Worm (Caenorhabditis elegans): Measurements from ENCODE around the gene F13B12.7.

Gene F13B12.7

ce11 chrIV:10481695-10482094 lies 38.1 kb downstream of the F13B12.7 start, which contains the start of gene egl-21:
TSS of gene egl-21 (minus strand) at chrIV:10481844.
- TF ChIP-seq tbx-2 (tag; optimal IDR thresholded peaks at IDR 0.05) (peak; percentile 63), irx-1 (tag; optimal IDR thresholded peaks at IDR 0.05) (no peak), aha-1 (tag; optimal IDR thresholded peaks at IDR 0.05) (no peak), ets-5 (GFP tag; IDR thresholded peaks at IDR 0.05) (no peak), unc-86 (tag; optimal IDR thresholded peaks at IDR 0.05) (peak; percentile 82), hlh-4 (tag; optimal IDR thresholded peaks at IDR 0.05) (no peak), elt-3 (tag; optimal IDR thresholded peaks at IDR 0.05) (no peak), snpc-4 (tag; optimal IDR thresholded peaks at IDR 0.05) (peak; percentile 10), sup-37 (GFP tag; optimal IDR thresholded peaks at IDR 0.05) (no peak), mef-2 (tag; optimal IDR thresholded peaks at IDR 0.05) (peak; percentile 59), C34B4.2 (tag; optimal IDR thresholded peaks at IDR 0.05) (no peak), lin-35 (GFP tag; optimal IDR thresholded peaks at IDR 0.05) (peak in 1 of 2 experiments; percentile 53), lir-3 (tag; optimal IDR thresholded peaks at IDR 0.05; ENCODE audit: poor library complexity) (peak; percentile 42), ceh-8 (GFP tag; optimal IDR thresholded peaks at IDR 0.05) (peak; percentile 0), nhr-11 (tag; optimal IDR thresholded peaks at IDR 0.05) (peak; percentile 38), rnt-1 (tag; optimal IDR thresholded peaks at IDR 0.05) (peak; percentile 12), ztf-11 (tag; optimal IDR thresholded peaks at IDR 0.05) (peak in 1 of 2 experiments; percentile 18), fos-1 (tag; optimal IDR thresholded peaks at IDR 0.05) (peak; percentile 14), ceh-82 (tag; optimal IDR thresholded peaks at IDR 0.05) (peak; percentile 35 to 65 (median 52)), elt-2 (tag; optimal IDR thresholded peaks at IDR 0.05) (no peak), nhr-77 (tag; optimal IDR thresholded peaks at IDR 0.05) (no peak), C04F5.9 (tag; optimal IDR thresholded peaks at IDR 0.05) (no peak), nhr-84 (tag; optimal IDR thresholded peaks at IDR 0.05) (no peak), nhr-71 (tag; optimal IDR thresholded peaks at IDR 0.05) (peak; percentile 83), tlp-1 (tag; optimal IDR thresholded peaks at IDR 0.05) (no peak), jun-1 (tag; optimal IDR thresholded peaks at IDR 0.05) (peak; percentile 70), vab-15 (tag; optimal IDR thresholded peaks at IDR 0.05) (no peak), aly-2 (tag; optimal IDR thresholded peaks at IDR 0.05) (no peak), nhr-28 (tag; optimal IDR thresholded peaks at IDR 0.05) (no peak), nhr-47 (tag; optimal IDR thresholded peaks at IDR 0.05) (peak; percentile 80), unc-98 (GFP tag; IDR thresholded peaks at IDR 0.05) (no peak), ces-1 (GFP tag; optimal IDR thresholded peaks at IDR 0.05) (no peak), egl-13 (tag; optimal IDR thresholded peaks at IDR 0.05) (peak; percentile 81), pqm-1 (tag; optimal IDR thresholded peaks at IDR 0.05) (no peak), hlh-17 (GFP tag; optimal IDR thresholded peaks at IDR 0.05; ENCODE audit: borderline replicate concordance) (no peak), swsn-7 (tag; optimal IDR thresholded peaks at IDR 0.05) (peak; percentile 73), Y116A8C.19 (tag; optimal IDR thresholded peaks at IDR 0.05; ENCODE audit: borderline replicate concordance) (no peak), ceh-88 (GFP tag; IDR thresholded peaks at IDR 0.05) (no peak), sox-4 (tag; optimal IDR thresholded peaks at IDR 0.05) (peak; percentile 23), dsc-1 (tag; optimal IDR thresholded peaks at IDR 0.05) (peak; percentile 55), fkh-8 (tag; optimal IDR thresholded peaks at IDR 0.05) (peak; percentile 95), ztf-4 (tag; optimal IDR thresholded peaks at IDR 0.05) (no peak), lin-15B (tag; optimal IDR thresholded peaks at IDR 0.05) (no peak), lin-13 (GFP tag; optimal IDR thresholded peaks at IDR 0.05) (peak; percentile 51), nhr-237 (tag; optimal IDR thresholded peaks at IDR 0.05) (no peak), nhr-20 (tag; optimal IDR thresholded peaks at IDR 0.05) (no peak), mab-9 (GFP tag; IDR thresholded peaks at IDR 0.05) (no peak), hpl-2 (GFP tag; optimal IDR thresholded peaks at IDR 0.05) (no peak), zip-4 (GFP tag; optimal IDR thresholded peaks at IDR 0.05) (peak; percentile 7), mdl-1 (tag; optimal IDR thresholded peaks at IDR 0.05) (no peak), pag-3 (tag; optimal IDR thresholded peaks at IDR 0.05; ENCODE audit: borderline replicate concordance, insufficient read depth) (no peak), xbp-1 (tag; optimal IDR thresholded peaks at IDR 0.05) (peak; percentile 88), ceh-63 (GFP tag; optimal IDR thresholded peaks at IDR 0.05) (no peak)

Data from whole organism, L1 larva.